Fruit fly (Drosophila melanogaster) whole organism, adult: ENCODE measurements around the gene CG6656.

Experiments used
- CG11617 ChIP-seq: fragments of 200-800 bp; sonication (Bioruptor generic); optimal IDR thresholded peaks from 2 replicates; lab custom pipeline; 2017; ENCODE audit warnings: mild to moderate bottlenecking, missing biosample characterization, missing genetic modification reagents, missing genetic modification characterization
- CG12768 ChIP-seq: fragments of 200-800 bp; sonication (Bioruptor generic); optimal IDR thresholded peaks from 2 replicates; lab custom pipeline; 2017; ENCODE audit warnings: missing biosample characterization, missing genetic modification characterization, mild to moderate bottlenecking, moderate library complexity, missing genetic modification reagents
- CG14711 ChIP-seq: fragments of 200-800 bp; sonication (Bioruptor generic); optimal IDR thresholded peaks from 2 replicates; lab custom pipeline; 2018; ENCODE audit warnings: missing biosample characterization, mild to moderate bottlenecking, missing genetic modification characterization, moderate library complexity
- CG1620 ChIP-seq: fragments of 200-800 bp; sonication (Bioruptor generic); optimal IDR thresholded peaks from 2 replicates; lab custom pipeline; 2016; ENCODE audit warnings: missing biosample characterization, missing genetic modification characterization
- CG33017 ChIP-seq: fragments of 200-800 bp; sonication (Bioruptor generic); optimal IDR thresholded peaks from 2 replicates; lab custom pipeline; 2018; ENCODE audit warnings: missing biosample characterization, mild to moderate bottlenecking, missing genetic modification characterization, moderate library complexity
- CG5204 ChIP-seq: fragments of 200-800 bp; sonication (Bioruptor generic); optimal IDR thresholded peaks from 2 replicates; lab custom pipeline; 2016; ENCODE audit warnings: missing biosample characterization, missing genetic modification characterization
- CG7045 ChIP-seq: fragments of 200-800 bp; sonication (Bioruptor generic); optimal IDR thresholded peaks from 2 replicates; lab custom pipeline; 2017; ENCODE audit warnings: missing biosample characterization, mild to moderate bottlenecking, missing genetic modification characterization
- CG7101 ChIP-seq: fragments of 200-800 bp; sonication (Bioruptor generic); optimal IDR thresholded peaks from 2 replicates; lab custom pipeline; 2018; ENCODE audit warnings: missing biosample characterization, mild to moderate bottlenecking, missing genetic modification characterization, moderate library complexity
- Clk ChIP-seq: fragments of 200-800 bp; sonication (Bioruptor generic); optimal IDR thresholded peaks from 2 replicates; lab custom pipeline; 2017; ENCODE audit warnings: missing biosample characterization, missing genetic modification characterization
- Crg-1 ChIP-seq: fragments of 200-800 bp; sonication (Bioruptor generic); optimal IDR thresholded peaks from 2 replicates; lab custom pipeline; 2016; ENCODE audit warnings: missing biosample characterization, missing genetic modification characterization
- Hr96 ChIP-seq: fragments of 200-800 bp; sonication (Bioruptor generic); optimal IDR thresholded peaks from 2 replicates; lab custom pipeline; 2016; ENCODE audit warnings: missing biosample characterization, missing genetic modification characterization
- Mnt ChIP-seq: fragments of 200-800 bp; sonication (Bioruptor generic); optimal IDR thresholded peaks from 2 replicates; lab custom pipeline; 2016; ENCODE audit warnings: missing biosample characterization, mild to moderate bottlenecking, missing genetic modification characterization
- bab1 ChIP-seq: fragments of 200-800 bp; sonication (Bioruptor generic); optimal IDR thresholded peaks from 3 replicates; lab custom pipeline; 2019; ENCODE audit warnings: missing biosample characterization, mild to moderate bottlenecking, missing genetic modification characterization, moderate library complexity
- cic ChIP-seq: fragments of 200-800 bp; sonication (Bioruptor generic); optimal IDR thresholded peaks from 2 replicates; lab custom pipeline; 2017; ENCODE audit warnings: missing biosample characterization, mild to moderate bottlenecking, missing genetic modification characterization, moderate library complexity
- cnc ChIP-seq, 2 experiments: fragments of >200 bp; optimal IDR thresholded peaks; 2 replicates each; lab custom pipeline; 2017
- kay ChIP-seq: fragments of 200-800 bp; sonication (Bioruptor generic); peaks from one replicate; lab custom pipeline; 2016; ENCODE audit warnings: missing biosample characterization, missing genetic modification characterization, borderline replicate concordance
- ovo ChIP-seq: fragments of 200-800 bp; sonication (Bioruptor generic); optimal IDR thresholded peaks from 2 replicates; lab custom pipeline; 2016; ENCODE audit warnings: missing biosample characterization, missing genetic modification characterization
- pad ChIP-seq: fragments of 200-800 bp; sonication (Bioruptor generic); optimal IDR thresholded peaks from 3 replicates; lab custom pipeline; 2017; ENCODE audit warnings: missing biosample characterization, missing genetic modification characterization, mild to moderate bottlenecking, moderate library complexity, missing genetic modification reagents
- tj ChIP-seq: fragments of 200-800 bp; sonication (Bioruptor generic); optimal IDR thresholded peaks from 3 replicates; lab custom pipeline; 2017; ENCODE audit warnings: missing biosample characterization, mild to moderate bottlenecking, missing genetic modification characterization, moderate library complexity
- toe ChIP-seq: fragments of 200-800 bp; sonication (Bioruptor generic); optimal IDR thresholded peaks from 2 replicates; lab custom pipeline; 2016; ENCODE audit warnings: missing biosample characterization, missing genetic modification characterization

CG6656 gene

dm6 chr3R:21864992-21865391 lies 10.1 kb upstream of the CG6656 start, which contains the start of gene lsn:
Gene lsn, plus strand, starts transcription at chr3R:21865168.
- TF ChIP-seq CG5204 (GFP tag; lab: Kevin White, UChicago) (no peak), cnc (optimal IDR thresholded peaks at IDR 0.05; lab: Kevin White, UChicago) (no peak), Crg-1 (no peak), ovo (GFP tag; lab: Kevin White, UChicago) (peak; percentile 42), bab1 (GFP tag; lab: Kevin White, UChicago) (peak; percentile 15), pad (no peak), kay (GFP tag; lab: Kevin White, UChicago) (peak; percentile 12), tj (GFP tag; lab: Kevin White, UChicago) (no peak), CG1620 (GFP tag; lab: Kevin White, UChicago) (no peak), CG7045 (GFP tag; lab: Kevin White, UChicago) (no peak), CG11617 (GFP tag; lab: Kevin White, UChicago) (no peak), Hr96 (GFP tag; lab: Kevin White, UChicago) (no peak), Mnt (GFP tag; lab: Kevin White, UChicago) (no peak), CG12768 (no peak), toe (GFP tag; lab: Kevin White, UChicago) (no peak)

- TF ChIP-seq kay (GFP tag; lab: Kevin White, UChicago) (no peak), CG14711 (tag; lab: Kevin White, UChicago) (no peak), Mnt (GFP tag; lab: Kevin White, UChicago) (no peak), CG5204 (GFP tag; lab: Kevin White, UChicago) (no peak), CG7045 (GFP tag; lab: Kevin White, UChicago) (no peak), Clk (GFP tag; lab: Kevin White, UChicago) (no peak), CG11617 (GFP tag; lab: Kevin White, UChicago) (no peak), tj (GFP tag; lab: Kevin White, UChicago) (no peak), CG33017 (tag; lab: Kevin White, UChicago) (no peak)
Observed at dm6 chr3R:21867819-21868218, 7.3 kb upstream of the CG6656 start, which contains the start of the genes CG6569 and Cby. Gene CG6569, minus strand, starts transcription at chr3R:21867919. Gene Cby, plus strand, starts transcription at chr3R:21868003.

- TF ChIP-seq kay (GFP tag; lab: Kevin White, UChicago), result peak; percentile 53
- no peak for TF ChIP-seq Crg-1
Observed at dm6 chr3R:21869464-21870100, 5.5 kb upstream of the CG6656 start, which contains the start of gene CG31174. Gene CG31174, minus strand, starts transcription at chr3R:21869514.

- TF ChIP-seq CG5204 (GFP tag; lab: Kevin White, UChicago) (peak; percentile 95), CG7045 (GFP tag; lab: Kevin White, UChicago) (peak; percentile 97), Clk (GFP tag; lab: Kevin White, UChicago) (peak; percentile 94), Mnt (GFP tag; lab: Kevin White, UChicago) (peak; percentile 88), pad (peak; percentile 93), tj (GFP tag; lab: Kevin White, UChicago) (peak; percentile 90), CG14711 (tag; lab: Kevin White, UChicago) (peak; percentile 90), kay (GFP tag; lab: Kevin White, UChicago) (peak; percentile 97), cic (GFP tag; lab: Kevin White, UChicago) (peak; percentile 90), CG12768 (peak; percentile 95), cnc (optimal IDR thresholded peaks at IDR 0.05; lab: Kevin White, UChicago) (no peak), CG33017 (tag; lab: Kevin White, UChicago) (peak; percentile 93), Crg-1 (peak; percentile 88), CG7101 (tag; lab: Kevin White, UChicago) (peak; percentile 96), Hr96 (GFP tag; lab: Kevin White, UChicago) (peak; percentile 95), bab1 (GFP tag; lab: Kevin White, UChicago) (peak; percentile 98), toe (GFP tag; lab: Kevin White, UChicago) (peak; percentile 91), CG11617 (GFP tag; lab: Kevin White, UChicago) (peak; percentile 96), ovo (GFP tag; lab: Kevin White, UChicago) (peak; percentile 87), CG1620 (GFP tag; lab: Kevin White, UChicago) (peak; percentile 86)
Observed at dm6 chr3R:21870158-21870971, 4.7 kb upstream of the CG6656 start, which contains the start of gene CG31431. Gene CG31431, plus strand, starts transcription at chr3R:21870681.

dm6 chr3R:21871348-21871940 lies 3.6 kb upstream of the CG6656 start:
- TF ChIP-seq CG12768, result no peak
- no peak for TF ChIP-seq Mnt (GFP tag; lab: Kevin White, UChicago)
- TF ChIP-seq CG33017 (tag; lab: Kevin White, UChicago), result no peak
- no peak for TF ChIP-seq CG11617 (GFP tag; lab: Kevin White, UChicago)
- TF ChIP-seq Hr96 (GFP tag; lab: Kevin White, UChicago), result no peak
- TF ChIP-seq CG7101 (tag; lab: Kevin White, UChicago), result no peak
- no peak for TF ChIP-seq CG5204 (GFP tag; lab: Kevin White, UChicago)
- no peak for TF ChIP-seq CG14711 (tag; lab: Kevin White, UChicago)
- no peak for TF ChIP-seq ovo (GFP tag; lab: Kevin White, UChicago)
- TF ChIP-seq kay (GFP tag; lab: Kevin White, UChicago), result peak; percentile 72
- TF ChIP-seq cic (GFP tag; lab: Kevin White, UChicago), result peak; percentile 52
